Worm (Caenorhabditis elegans) whole organism, early embryonic: ENCODE measurements around the gene F14D7.2.

Experiments
- aly-1 ChIP-seq: sonication (generic microtip); optimal IDR thresholded peaks from 2 replicates; lab custom pipeline; 2016; ENCODE audit warnings: missing genetic modification characterization, missing compliant biosample characterization
- ama-1 ChIP-seq: fragments of 150-350 bp; optimal IDR thresholded peaks from 2 replicates; lab custom pipeline; 2014
- ceh-36 ChIP-seq: sonication (generic microtip); optimal IDR thresholded peaks from 2 replicates; lab custom pipeline; 2016; ENCODE audit warnings: missing genetic modification characterization, inconsistent platforms, missing compliant biosample characterization
- ets-7 ChIP-seq: sonication (generic microtip); optimal IDR thresholded peaks from 2 replicates; lab custom pipeline; 2016; ENCODE audit warnings: missing genotype, missing genetic modification characterization, missing compliant biosample characterization
- pes-1 ChIP-seq: fragments of 200-800 bp; sonication (Bioruptor generic); IDR thresholded peaks from 2 replicates; pipeline ENCODE4 v1.3.6; 2022; ENCODE audit warnings: missing genetic modification reagents, missing genetic modification characterization, missing compliant biosample characterization
- tra-4 ChIP-seq: sonication (generic microtip); optimal IDR thresholded peaks from 2 replicates; lab custom pipeline; 2017; ENCODE audit warnings: missing genetic modification characterization, missing compliant biosample characterization

- TF ChIP-seq ama-1 (lab: Kevin White, UChicago) (no peak), aly-1 (no peak), tra-4 (tag; lab: Kevin White, UChicago) (no peak), ets-7 (tag; lab: Kevin White, UChicago) (no peak), ceh-36 (tag; lab: Kevin White, UChicago) (no peak), pes-1 (GFP tag; lab: Robert Waterston, UW) (no peak)
Observed at ce11 chrV:14317621-14318020, 24.1 kb upstream of the F14D7.2 start.
